Worm (Caenorhabditis elegans) whole organism, young adult: Measurements from ENCODE around the gene Y66D12A.8.

Source experiments
- B0019.2 ChIP-seq: fragments of 200-800 bp; sonication (Bioruptor generic); conservative IDR thresholded peaks from 2 replicates; pipeline ENCODE4 v1.3.6; 2022; ENCODE audit warnings: missing genetic modification reagents, missing genetic modification characterization, missing compliant biosample characterization
- B0261.1 ChIP-seq: sonication (generic microtip); optimal IDR thresholded peaks from 2 replicates; lab custom pipeline; 2016; ENCODE audit warnings: mild to moderate bottlenecking, missing genetic modification characterization, moderate library complexity, missing compliant biosample characterization
- D2030.7 ChIP-seq: fragments of 200-800 bp; sonication (Bioruptor generic); IDR thresholded peaks from 2 replicates; pipeline ENCODE4 v1.3.6; 2022; ENCODE audit warnings: missing genetic modification reagents, missing genetic modification characterization, missing compliant biosample characterization
- F23B12.7 ChIP-seq: sonication (generic microtip); optimal IDR thresholded peaks from 2 replicates; lab custom pipeline; 2017; ENCODE audit warnings: missing genetic modification characterization, mild to moderate bottlenecking, missing compliant biosample characterization, antibody characterized with exemption, moderate library complexity; ENCODE audit not compliant: insufficient read depth
- F37B4.10 ChIP-seq: fragments of 200-800 bp; sonication (Bioruptor generic); IDR thresholded peaks from 2 replicates; pipeline ENCODE4 v1.3.6; 2022; ENCODE audit warnings: missing genetic modification characterization, missing compliant biosample characterization
- F55B11.4 ChIP-seq: sonication (generic microtip); optimal IDR thresholded peaks from 2 replicates; lab custom pipeline; 2016; ENCODE audit warnings: missing compliant biosample characterization, missing genetic modification characterization, borderline replicate concordance; ENCODE audit not compliant: insufficient read depth
- Y53F4B.3 ChIP-seq: fragments of 200-800 bp; sonication (Bioruptor generic); IDR thresholded peaks from 2 replicates; pipeline ENCODE4 v1.3.6; 2022; ENCODE audit warnings: missing genetic modification reagents, missing genetic modification characterization, missing compliant biosample characterization
- Y67H2A.10 ChIP-seq: fragments of 200-800 bp; sonication (Bioruptor generic); conservative IDR thresholded peaks from 2 replicates; pipeline ENCODE4 v1.3.6; 2022; ENCODE audit warnings: missing genetic modification reagents, missing genetic modification characterization, missing compliant biosample characterization
- Y95B8A.8 ChIP-seq: fragments of 200-800 bp; sonication (Bioruptor generic); IDR thresholded peaks from 2 replicates; pipeline ENCODE4 v1.3.6; 2022; ENCODE audit warnings: missing genetic modification reagents, missing genetic modification characterization, missing compliant biosample characterization
- ama-1 ChIP-seq, 3 experiments: fragments of 150-350 bp in 1 of 3; sonication (generic microtip) in 2 of 3; optimal IDR thresholded peaks; 2 replicates each; lab custom pipeline; 2014 to 2018; ENCODE audit warnings: missing biosample characterization in 2 of 3, missing genetic modification characterization in 2 of 3, missing genetic modification reagents in 2 of 3
- athp-1 ChIP-seq: sonication (generic microtip); optimal IDR thresholded peaks from 2 replicates; lab custom pipeline; 2017; ENCODE audit warnings: mild to moderate bottlenecking, missing genetic modification characterization, missing compliant biosample characterization
- attf-3 ChIP-seq: fragments of 200-800 bp; sonication (Bioruptor generic); conservative IDR thresholded peaks from 2 replicates; pipeline ENCODE4 v1.3.6; 2022; ENCODE audit warnings: missing genetic modification reagents, missing genetic modification characterization, missing compliant biosample characterization
- attf-5 ChIP-seq: fragments of 200-800 bp; sonication (Bioruptor generic); optimal IDR thresholded peaks from 2 replicates; lab custom pipeline; 2018; ENCODE audit warnings: mild to moderate bottlenecking, missing genetic modification characterization, missing compliant biosample characterization
- attf-6 ChIP-seq: fragments of 200-800 bp; sonication (Bioruptor generic); IDR thresholded peaks from 2 replicates; pipeline ENCODE4 v1.3.6; 2022; ENCODE audit warnings: missing genetic modification reagents, missing genetic modification characterization, missing compliant biosample characterization
- bed-2 ChIP-seq: fragments of 200-800 bp; sonication (Bioruptor generic); IDR thresholded peaks from 2 replicates; pipeline ENCODE4 v1.3.6; 2022; ENCODE audit warnings: missing genetic modification reagents, missing genetic modification characterization, missing compliant biosample characterization
- cebp-1 ChIP-seq, 2 experiments: fragments of 200-800 bp in 1 of 2; sonication (Bioruptor generic) in 1 of 2; sonication (generic microtip) in 1 of 2; IDR thresholded peaks in 1 of 2; optimal IDR thresholded peaks in 1 of 2; 2 replicates each; pipeline versions ENCODE4 v1.3.6 to Lab custom; 2017 to 2022; ENCODE audit warnings: missing compliant biosample characterization in 2 of 2, missing genetic modification characterization in 2 of 2, mild to moderate bottlenecking in 1 of 2, missing genetic modification reagents in 1 of 2, moderate library complexity in 1 of 2
- ceh-100 ChIP-seq: fragments of 200-800 bp; sonication (Bioruptor generic); IDR thresholded peaks from 2 replicates; pipeline ENCODE4 v1.3.6; 2022; ENCODE audit warnings: missing genetic modification reagents, missing genetic modification characterization, missing compliant biosample characterization
- ceh-79 ChIP-seq: sonication (generic microtip); optimal IDR thresholded peaks from 2 replicates; lab custom pipeline; 2017; ENCODE audit warnings: mild to moderate bottlenecking, missing genetic modification characterization, missing compliant biosample characterization
- chd-7 ChIP-seq: sonication (generic microtip); optimal IDR thresholded peaks from 2 replicates; lab custom pipeline; 2016; ENCODE audit warnings: mild to moderate bottlenecking, missing genetic modification characterization, moderate library complexity, missing compliant biosample characterization
- egl-44 ChIP-seq: fragments of 200-800 bp; sonication (Bioruptor generic); IDR thresholded peaks from 2 replicates; pipeline ENCODE4 v1.3.6; 2022; ENCODE audit warnings: missing genetic modification reagents, missing genetic modification characterization, missing compliant biosample characterization
- egrh-3 ChIP-seq: fragments of 200-800 bp; sonication (Bioruptor generic); IDR thresholded peaks from 2 replicates; pipeline ENCODE4 v1.3.6; 2022; ENCODE audit warnings: missing genetic modification reagents, missing genetic modification characterization, missing compliant biosample characterization
- hlh-26 ChIP-seq: fragments of 200-800 bp; sonication (Bioruptor generic); conservative IDR thresholded peaks from 2 replicates; pipeline ENCODE4 v1.3.6; 2022; ENCODE audit warnings: missing genetic modification reagents, missing genetic modification characterization, missing compliant biosample characterization
- hmg-1.2 ChIP-seq: fragments of 200-800 bp; sonication (Bioruptor generic); IDR thresholded peaks from 2 replicates; pipeline ENCODE4 v1.3.6; 2022; ENCODE audit warnings: missing genetic modification reagents, missing genetic modification characterization, missing compliant biosample characterization
- hrde-1 ChIP-seq: sonication (generic microtip); optimal IDR thresholded peaks from 2 replicates; lab custom pipeline; 2016; ENCODE audit warnings: missing genetic modification characterization, mild to moderate bottlenecking, missing compliant biosample characterization, moderate library complexity, missing genotype, missing genetic modification reagents, borderline replicate concordance
- lag-1 ChIP-seq: fragments of 200-800 bp; sonication (Bioruptor generic); IDR thresholded peaks from 2 replicates; pipeline ENCODE4 v1.3.6; 2022; ENCODE audit warnings: missing genetic modification reagents, missing genetic modification characterization, missing compliant biosample characterization
- lin-26 ChIP-seq: fragments of 200-800 bp; sonication (Bioruptor generic); IDR thresholded peaks from 2 replicates; pipeline ENCODE4 v1.3.6; 2022; ENCODE audit warnings: missing genetic modification reagents, missing genetic modification characterization, missing compliant biosample characterization
- lir-1 ChIP-seq: fragments of 200-800 bp; sonication (Bioruptor generic); conservative IDR thresholded peaks from 2 replicates; pipeline ENCODE4 v1.3.6; 2022; ENCODE audit warnings: missing genetic modification reagents, missing genetic modification characterization, missing compliant biosample characterization
- madf-3 ChIP-seq: fragments of 200-800 bp; sonication (Bioruptor generic); IDR thresholded peaks from 2 replicates; pipeline ENCODE4 v1.3.6; 2022; ENCODE audit warnings: missing genetic modification reagents, missing genetic modification characterization, missing compliant biosample characterization
- madf-6 ChIP-seq: fragments of 200-800 bp; sonication (Bioruptor generic); IDR thresholded peaks from 2 replicates; pipeline ENCODE4 v1.3.6; 2022; ENCODE audit warnings: missing genetic modification reagents, missing genetic modification characterization, missing compliant biosample characterization
- mcd-1 ChIP-seq: fragments of 200-800 bp; sonication (Bioruptor generic); IDR thresholded peaks from 2 replicates; pipeline ENCODE4 v1.3.6; 2022; ENCODE audit warnings: missing genetic modification reagents, missing genetic modification characterization, missing compliant biosample characterization
- nfyb-1 ChIP-seq: fragments of 200-800 bp; sonication (Bioruptor generic); IDR thresholded peaks from 2 replicates; pipeline ENCODE4 v1.3.6; 2022; ENCODE audit warnings: missing genetic modification reagents, missing genetic modification characterization, missing compliant biosample characterization
- nhr-120 ChIP-seq: fragments of 200-800 bp; sonication (Bioruptor generic); IDR thresholded peaks from 2 replicates; pipeline ENCODE4 v1.3.6; 2022; ENCODE audit warnings: missing genetic modification characterization, missing compliant biosample characterization
- nhr-80 ChIP-seq: sonication (generic microtip); optimal IDR thresholded peaks from 2 replicates; lab custom pipeline; 2016; ENCODE audit warnings: missing genetic modification characterization, missing compliant biosample characterization
- repo-1 ChIP-seq: sonication (generic microtip); optimal IDR thresholded peaks from 2 replicates; lab custom pipeline; 2017; ENCODE audit warnings: mild to moderate bottlenecking, missing genetic modification characterization, missing compliant biosample characterization
- rpc-1 ChIP-seq, 2 experiments: fragments of 150-350 bp in 1 of 2; sonication (generic microtip) in 1 of 2; optimal IDR thresholded peaks; 2 replicates each; lab custom pipeline; 2014 to 2018; ENCODE audit warnings: missing biosample characterization in 1 of 2, missing genetic modification characterization in 1 of 2, missing genetic modification reagents in 1 of 2, missing genotype in 1 of 2
- snpc-4 ChIP-seq, 5 experiments: fragments of 150-350 bp in 1 of 5; sonication (generic microtip) in 4 of 5; optimal IDR thresholded peaks; 2 replicates each; lab custom pipeline; 2014 to 2018; ENCODE audit warnings: missing genetic modification characterization in 5 of 5, missing biosample characterization in 3 of 5, antibody characterized with exemption in 2 of 5, mild to moderate bottlenecking in 2 of 5, missing compliant biosample characterization in 2 of 5, missing genotype in 2 of 5, moderate library complexity in 2 of 5, missing genetic modification reagents in 1 of 5
- tbp1 ChIP-seq: fragments of 200-800 bp; sonication (Bioruptor generic); optimal IDR thresholded peaks from 2 replicates; lab custom pipeline; 2018; ENCODE audit warnings: mild to moderate bottlenecking, missing genetic modification characterization, missing compliant biosample characterization
- ztf-22 ChIP-seq: fragments of 200-800 bp; sonication (Bioruptor generic); optimal IDR thresholded peaks from 2 replicates; lab custom pipeline; 2018; ENCODE audit warnings: mild to moderate bottlenecking, missing genetic modification characterization, moderate library complexity, missing compliant biosample characterization
- ztf-25 ChIP-seq: fragments of 200-800 bp; sonication (Bioruptor generic); IDR thresholded peaks from 2 replicates; pipeline ENCODE4 v1.3.6; 2022; ENCODE audit warnings: missing genetic modification reagents, missing genetic modification characterization, missing compliant biosample characterization
- ztf-6 ChIP-seq: fragments of 200-800 bp; sonication (Bioruptor generic); IDR thresholded peaks from 2 replicates; pipeline ENCODE4 v1.3.6; 2022; ENCODE audit warnings: missing genetic modification reagents, missing genetic modification characterization, missing compliant biosample characterization

Gene Y66D12A.8

DNA sequence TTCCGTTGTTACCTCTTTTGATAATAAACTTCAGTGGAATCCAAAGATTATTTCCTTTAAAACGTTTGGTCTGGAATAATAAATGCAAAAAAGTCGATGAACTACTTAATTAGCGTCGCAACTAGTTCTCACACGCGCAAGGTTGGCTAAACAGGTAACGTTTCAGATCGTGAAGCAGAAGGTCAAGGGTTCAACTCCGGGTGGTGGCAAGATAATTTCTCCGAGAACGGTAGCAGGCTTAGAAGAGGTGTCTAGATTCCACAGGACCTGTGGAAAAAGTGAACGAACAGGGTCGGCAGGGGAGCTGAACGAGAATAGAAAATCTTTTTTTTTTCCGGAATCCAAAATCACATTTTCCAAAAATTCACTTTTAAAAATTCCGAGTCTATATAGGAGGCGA, 34.9 kb downstream of the Y66D12A.8 start:
- TF ChIP-seq ztf-25 (GFP tag; lab: Robert Waterston, UW) (peak; percentile 55; the same call in 1 of the 2 replicates), tbp1 (GFP tag; lab: Kevin White, UChicago) (peak; percentile 72), madf-6 (peak; percentile 51), egl-44 (GFP tag; lab: Robert Waterston, UW) (peak; percentile 73; the same call in 1 of the 2 replicates), nhr-120 (GFP tag; lab: Robert Waterston, UW) (0 out of 2 replicates have a peak, but pooled peaks have one; percentile 31), rpc-1 (optimal IDR thresholded peaks at IDR 0.05; lab: Kevin White, UChicago) (peak; percentile 19), rpc-1 (tag; optimal IDR thresholded peaks at IDR 0.05; lab: Kevin White, UChicago) (peak; percentile 64), hmg-1.2 (GFP tag; lab: Robert Waterston, UW) (peak; percentile 33; the same call in 1 of the 2 replicates), B0261.1 (peak; percentile 43), madf-3 (GFP tag; lab: Robert Waterston, UW) (0 out of 2 replicates have a peak, but pooled peaks have one; percentile 4), Y95B8A.8 (GFP tag; lab: Robert Waterston, UW) (0 out of 2 replicates have a peak, but pooled peaks have one; percentile 43), ceh-100 (GFP tag; lab: Robert Waterston, UW) (0 out of 2 replicates have a peak, but pooled peaks have one; percentile 13), nfyb-1 (GFP tag; lab: Robert Waterston, UW) (0 out of 2 replicates have a peak, but pooled peaks have one; percentile 40), lin-26 (GFP tag; lab: Robert Waterston, UW) (peak; percentile 83), D2030.7 (GFP tag; lab: Robert Waterston, UW) (peak; percentile 49; the same call in 1 of the 2 replicates)

DNA sequence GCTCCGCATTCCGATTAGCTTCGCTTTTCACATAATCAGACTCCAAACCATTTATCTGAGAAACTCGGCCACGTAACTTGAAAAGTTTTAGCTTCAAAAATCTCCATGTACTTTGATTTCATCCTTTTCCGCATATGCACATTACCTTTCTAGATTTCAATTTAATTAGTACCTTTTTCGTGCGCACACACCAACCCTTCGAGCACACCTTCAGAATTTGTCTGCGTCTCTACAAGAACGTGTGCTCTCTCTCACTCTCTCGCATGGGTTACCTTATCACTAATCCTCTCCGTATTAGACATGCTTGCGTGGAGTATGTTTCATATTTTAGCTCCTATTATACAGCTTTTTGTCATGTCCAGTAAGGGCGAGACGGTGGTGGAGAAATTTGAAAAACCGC, 35.5 kb downstream of the Y66D12A.8 start, which contains the start of gene Y66D12A.30:
TSS of gene Y66D12A.30 (plus strand) at position 301 of the 400 bp plus-strand sequence.
- TF ChIP-seq hmg-1.2 (GFP tag; lab: Robert Waterston, UW) (peak; percentile 63), hrde-1 (tag; lab: Kevin White, UChicago) (no peak), F37B4.10 (GFP tag; lab: Robert Waterston, UW) (no peak), lag-1 (no peak), ztf-6 (GFP tag; lab: Robert Waterston, UW) (no peak), hlh-26 (GFP tag; lab: Robert Waterston, UW) (no peak), Y67H2A.10 (GFP tag; lab: Robert Waterston, UW) (no peak)
- TF ChIP-seq, all 124 proteins: peak for 1

DNA sequence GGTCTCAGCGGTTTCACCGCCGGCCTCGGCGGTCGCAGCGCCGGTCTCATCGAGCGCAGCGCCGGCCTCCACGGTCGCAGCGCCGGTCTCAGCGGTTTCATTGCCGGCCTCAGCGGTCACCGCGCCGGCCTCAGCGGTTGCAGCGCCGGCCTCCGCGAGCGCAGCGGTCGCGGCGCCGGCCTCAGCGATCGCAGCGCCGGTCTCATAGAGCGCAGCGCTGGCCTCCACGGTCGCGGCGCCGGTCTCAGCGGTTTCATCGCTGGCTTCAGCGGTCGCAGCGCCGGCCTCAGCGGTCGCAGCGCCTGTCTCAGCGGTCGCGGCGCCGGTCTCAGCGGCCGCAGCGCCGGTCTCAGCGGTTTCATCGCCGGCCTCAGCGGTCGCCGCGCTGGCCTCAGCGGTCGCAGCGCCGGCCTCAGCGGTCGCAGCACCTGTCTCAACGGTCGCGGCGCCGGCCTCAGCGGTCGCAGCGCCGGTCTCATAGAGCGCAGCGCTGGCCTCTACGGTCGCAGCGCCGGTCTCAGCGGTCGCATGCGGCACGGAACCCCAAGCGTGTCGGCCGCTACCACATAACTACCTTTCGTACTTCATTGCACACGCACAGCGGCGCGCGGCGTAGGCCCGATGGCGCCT, 37.7 kb downstream of the Y66D12A.8 start:
- TF ChIP-seq F55B11.4 (tag; lab: Kevin White, UChicago) (no peak), F23B12.7 (no peak), lir-1 (GFP tag; lab: Robert Waterston, UW) (no peak), attf-5 (no peak), ama-1 (optimal IDR thresholded peaks at IDR 0.05; lab: Kevin White, UChicago) (no peak), ama-1 (GFP tag; optimal IDR thresholded peaks at IDR 0.05; lab: Kevin White, UChicago) (no peak), snpc-4 (GFP tag; optimal IDR thresholded peaks at IDR 0.05; lab: Kevin White, UChicago) (no peak), snpc-4 (tag; optimal IDR thresholded peaks at IDR 0.05; lab: Kevin White, UChicago) (no peak), nhr-80 (tag; lab: Kevin White, UChicago) (no peak), B0019.2 (GFP tag; lab: Robert Waterston, UW) (no peak), attf-6 (GFP tag; lab: Robert Waterston, UW) (no peak), Y95B8A.8 (GFP tag; lab: Robert Waterston, UW) (no peak), egrh-3 (peak; percentile 99), F37B4.10 (GFP tag; lab: Robert Waterston, UW) (0 out of 2 replicates have a peak, but pooled peaks have one; percentile 20), chd-7 (tag; lab: Kevin White, UChicago) (no peak), attf-3 (no peak), athp-1 (tag; lab: Kevin White, UChicago) (no peak), bed-2 (0 out of 2 replicates have a peak, but pooled peaks have one; percentile 28), madf-6 (no peak), repo-1 (tag; lab: Kevin White, UChicago) (no peak), cebp-1 (GFP tag; IDR thresholded peaks at IDR 0.05; lab: Robert Waterston, UW) (no peak), cebp-1 (tag; optimal IDR thresholded peaks at IDR 0.05; lab: Kevin White, UChicago) (no peak), ceh-79 (no peak), ztf-22 (GFP tag; lab: Kevin White, UChicago) (no peak), mcd-1 (GFP tag; lab: Robert Waterston, UW) (peak; percentile 54; the same call in 1 of the 2 replicates), Y53F4B.3 (GFP tag; lab: Robert Waterston, UW) (no peak)
